Worm (Caenorhabditis elegans): ENCODE data around the gene dpf-5.

DNA sequence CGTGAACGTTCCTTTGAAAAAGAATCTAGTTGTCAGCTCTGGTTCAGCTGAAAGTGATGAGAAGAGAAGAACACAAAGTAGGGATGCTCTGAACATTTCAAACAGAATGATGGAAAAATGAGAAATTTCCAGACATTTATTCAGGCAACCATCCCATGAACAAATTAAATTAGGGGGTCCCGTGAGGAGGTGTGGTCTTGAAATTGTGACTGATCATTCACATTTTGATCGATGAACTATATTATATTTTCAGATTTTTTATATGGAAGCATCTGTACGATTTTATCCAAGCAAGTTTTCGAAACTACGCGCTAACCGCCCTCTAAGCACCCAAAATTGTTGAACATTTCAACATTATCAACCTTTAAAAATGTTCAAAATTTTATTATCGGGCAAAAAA lies 30.4 kb downstream of the dpf-5 start, which contains the start of gene R11E3.19:
- TF ChIP-seq unc-62 (GFP tag; optimal IDR thresholded peaks at IDR 0.05) (no peak), die-1 (tag; optimal IDR thresholded peaks at IDR 0.05) (no peak), F33H1.4 (GFP tag; IDR thresholded peaks at IDR 0.05) (no peak), athp-1 (tag; optimal IDR thresholded peaks at IDR 0.05) (no peak), lin-35 (GFP tag; optimal IDR thresholded peaks at IDR 0.05) (no peak), ama-1 (optimal IDR thresholded peaks at IDR 0.05) (no peak), ama-1 (GFP tag; optimal IDR thresholded peaks at IDR 0.05) (no peak), bed-1 (GFP tag; IDR thresholded peaks at IDR 0.05) (no peak), zfh-2 (GFP tag; conservative IDR thresholded peaks at IDR 0.05) (no peak), hrde-1 (tag; optimal IDR thresholded peaks at IDR 0.05; ENCODE audit: borderline replicate concordance) (no peak), B0336.3 (GFP tag; IDR thresholded peaks at IDR 0.05) (no peak), mcd-1 (GFP tag; IDR thresholded peaks at IDR 0.05) (no peak), unc-130 (GFP tag; optimal IDR thresholded peaks at IDR 0.05) (no peak), ztf-26 (tag; optimal IDR thresholded peaks at IDR 0.05) (no peak)

Data from whole organism, young adult.